Worm (Caenorhabditis elegans) whole organism, early embryonic: Measurements from ENCODE around the gene B0218.5.

Source experiments
- B0310.2 ChIP-seq: sonication (generic microtip); optimal IDR thresholded peaks from 2 replicates; lab custom pipeline; 2016; ENCODE audit warnings: mild to moderate bottlenecking, missing genetic modification characterization, missing compliant biosample characterization
- aly-1 ChIP-seq: sonication (generic microtip); optimal IDR thresholded peaks from 2 replicates; lab custom pipeline; 2016; ENCODE audit warnings: missing genetic modification characterization, missing compliant biosample characterization
- ama-1 ChIP-seq: fragments of 150-350 bp; optimal IDR thresholded peaks from 2 replicates; lab custom pipeline; 2014
- ceh-13 ChIP-seq: fragments of 200-800 bp; sonication (Bioruptor generic); optimal IDR thresholded peaks from 2 replicates; lab custom pipeline; 2018; ENCODE audit warnings: mild to moderate bottlenecking, missing genetic modification characterization, missing compliant biosample characterization
- flt-1 ChIP-seq: fragments of 200-800 bp; sonication (Bioruptor generic); IDR thresholded peaks from 2 replicates; pipeline ENCODE4 v1.3.6; 2022; ENCODE audit warnings: missing genetic modification characterization, missing compliant biosample characterization
- pes-1 ChIP-seq: fragments of 200-800 bp; sonication (Bioruptor generic); IDR thresholded peaks from 2 replicates; pipeline ENCODE4 v1.3.6; 2022; ENCODE audit warnings: missing genetic modification reagents, missing genetic modification characterization, missing compliant biosample characterization
- sea-1 ChIP-seq: fragments of 200-800 bp; sonication (Bioruptor generic); conservative IDR thresholded peaks from 2 replicates; pipeline ENCODE4 v1.3.6; 2022; ENCODE audit warnings: missing genetic modification characterization, missing compliant biosample characterization
- tbx-11 ChIP-seq: fragments of 200-800 bp; sonication (Bioruptor generic); IDR thresholded peaks from 2 replicates; pipeline ENCODE4 v1.3.6; 2022; ENCODE audit warnings: missing genetic modification characterization, missing compliant biosample characterization
- tbx-37 ChIP-seq: fragments of 200-800 bp; sonication (Bioruptor generic); conservative IDR thresholded peaks from 2 replicates; pipeline ENCODE4 v1.3.6; 2022; ENCODE audit warnings: missing genetic modification reagents, missing genetic modification characterization, missing compliant biosample characterization
- tra-4 ChIP-seq: sonication (generic microtip); optimal IDR thresholded peaks from 2 replicates; lab custom pipeline; 2017; ENCODE audit warnings: missing genetic modification characterization, missing compliant biosample characterization

- no peak for TF ChIP-seq ceh-13 (GFP tag; lab: Kevin White, UChicago)
- no peak for TF ChIP-seq flt-1 (GFP tag; lab: Robert Waterston, UW)
- no peak for TF ChIP-seq B0310.2 (tag; lab: Kevin White, UChicago)
- no peak for TF ChIP-seq aly-1
- TF ChIP-seq pes-1 (GFP tag; lab: Robert Waterston, UW) = no peak
- TF ChIP-seq tbx-37 (GFP tag; lab: Robert Waterston, UW) = no peak
- TF ChIP-seq ama-1 = no peak
- TF ChIP-seq sea-1 (GFP tag; lab: Robert Waterston, UW) = no peak
- no peak for TF ChIP-seq tra-4 (tag; lab: Kevin White, UChicago)
- no peak for TF ChIP-seq tbx-11 (GFP tag; lab: Robert Waterston, UW)
Observed at ce11 chrIV:8112646-8113045, 44.4 kb downstream of the B0218.5 start.
